Fruit fly (Drosophila melanogaster) whole organism, embryonic: ENCODE data around the gene CG3198.

Experiments used
- Adf1 ChIP-seq: fragments of 200-800 bp; sonication (Bioruptor generic); IDR thresholded peaks from 2 replicates; pipeline ENCODE4 v1.3.6; 2022; ENCODE audit warnings: missing biosample characterization, missing genetic modification characterization
- B-H2 ChIP-seq: fragments of 200-800 bp; sonication (Bioruptor generic); optimal IDR thresholded peaks from 2 replicates; lab custom pipeline; 2018; ENCODE audit warnings: missing biosample characterization, mild to moderate bottlenecking, missing genetic modification characterization
- Bdp1 ChIP-seq: fragments of 200-800 bp; sonication (Bioruptor generic); optimal IDR thresholded peaks from 3 replicates; lab custom pipeline; 2016; ENCODE audit warnings: missing biosample characterization, missing genetic modification characterization
- Bgb ChIP-seq: fragments of 200-800 bp; sonication (Bioruptor generic); IDR thresholded peaks from 2 replicates; pipeline ENCODE4 v1.3.6; 2022; ENCODE audit warnings: missing biosample characterization, missing genetic modification characterization; ENCODE audit not compliant: partially characterized antibody
- CG12299 ChIP-seq: fragments of 200-800 bp; sonication (Bioruptor generic); optimal IDR thresholded peaks from 2 replicates; lab custom pipeline; 2018; ENCODE audit warnings: missing biosample characterization, mild to moderate bottlenecking, missing genetic modification characterization
- CG15269 ChIP-seq: fragments of 200-800 bp; sonication (Bioruptor generic); optimal IDR thresholded peaks from 2 replicates; lab custom pipeline; 2018; ENCODE audit warnings: missing biosample characterization, mild to moderate bottlenecking, missing genetic modification characterization, moderate library complexity
- CG16813 ChIP-seq: fragments of 200-800 bp; sonication (Bioruptor generic); IDR thresholded peaks from 3 replicates; pipeline ENCODE4 v1.3.6; 2022; ENCODE audit warnings: missing biosample characterization, missing genetic modification characterization; ENCODE audit not compliant: partially characterized antibody
- CG17359 ChIP-seq: fragments of 200-800 bp; sonication (Bioruptor generic); optimal IDR thresholded peaks from 3 replicates; lab custom pipeline; 2018; ENCODE audit warnings: missing biosample characterization, mild to moderate bottlenecking, missing genetic modification characterization, moderate library complexity
- CG17361 ChIP-seq: fragments of 200-800 bp; sonication (Bioruptor generic); IDR thresholded peaks from 3 replicates; pipeline ENCODE4 v1.3.6; 2022; ENCODE audit warnings: missing biosample characterization, missing genetic modification characterization
- CG18619 ChIP-seq: fragments of 200-800 bp; sonication (Bioruptor generic); optimal IDR thresholded peaks from 3 replicates; lab custom pipeline; 2017; ENCODE audit warnings: missing biosample characterization, mild to moderate bottlenecking, missing genetic modification characterization
- CG3065 ChIP-seq: fragments of 200-800 bp; sonication (Bioruptor generic); optimal IDR thresholded peaks from 2 replicates; lab custom pipeline; 2016; ENCODE audit warnings: missing biosample characterization, missing genetic modification characterization
- CG32532 ChIP-seq: fragments of 200-800 bp; sonication (Bioruptor generic); IDR thresholded peaks from 2 replicates; pipeline ENCODE4 v1.3.6; 2022; ENCODE audit warnings: missing biosample characterization, missing genetic modification characterization
- CG34224 ChIP-seq: fragments of 200-800 bp; sonication (Bioruptor generic); IDR thresholded peaks from 3 replicates; pipeline ENCODE4 v1.3.6; 2022; ENCODE audit warnings: missing biosample characterization, missing genetic modification characterization; ENCODE audit not compliant: partially characterized antibody
- CG43689 ChIP-seq: fragments of 200-800 bp; sonication (Bioruptor generic); IDR thresholded peaks from 2 replicates; pipeline ENCODE4 v1.3.6; 2022; ENCODE audit warnings: missing biosample characterization, missing genetic modification characterization
- CG6175 ChIP-seq: fragments of 200-800 bp; sonication (Bioruptor generic); IDR thresholded peaks from 3 replicates; pipeline ENCODE4 v1.3.6; 2022; ENCODE audit warnings: missing biosample characterization, missing genetic modification characterization
- CG6765 ChIP-seq: fragments of 200-800 bp; sonication (Bioruptor generic); optimal IDR thresholded peaks from 3 replicates; lab custom pipeline; 2017; ENCODE audit warnings: missing biosample characterization, mild to moderate bottlenecking, missing genetic modification characterization
- CG7745 ChIP-seq: fragments of 200-800 bp; sonication (Bioruptor generic); optimal IDR thresholded peaks from 2 replicates; lab custom pipeline; 2018; ENCODE audit warnings: missing biosample characterization, mild to moderate bottlenecking, missing genetic modification characterization, moderate library complexity
- CG9609 ChIP-seq: fragments of 200-800 bp; sonication (Bioruptor generic); optimal IDR thresholded peaks from 3 replicates; lab custom pipeline; 2016; ENCODE audit warnings: missing biosample characterization, missing genetic modification characterization
- CoRest ChIP-seq: fragments of 200-800 bp; sonication (Bioruptor generic); optimal IDR thresholded peaks from 3 replicates; lab custom pipeline; 2018; ENCODE audit warnings: missing biosample characterization, mild to moderate bottlenecking, missing genetic modification characterization, moderate library complexity
- Dfd ChIP-seq, 2 experiments: fragments of >200 bp; optimal IDR thresholded peaks; 2 replicates each; lab custom pipeline; 2017; ENCODE audit warnings: missing biosample characterization in 2 of 2, missing genetic modification characterization in 2 of 2
- Doc3 ChIP-seq: fragments of 200-800 bp; sonication (Bioruptor generic); IDR thresholded peaks from 3 replicates; pipeline ENCODE4 v1.3.6; 2022; ENCODE audit warnings: missing biosample characterization, missing genetic modification characterization; ENCODE audit not compliant: partially characterized antibody
- Dref ChIP-seq: fragments of 200-800 bp; sonication (Bioruptor generic); IDR thresholded peaks from 2 replicates; pipeline ENCODE4 v1.3.6; 2022; ENCODE audit warnings: missing biosample characterization, missing genetic modification characterization
- Eip74EF ChIP-seq, 2 experiments: fragments of 200-800 bp in 1 of 2; fragments of >200 bp in 1 of 2; sonication (Bioruptor generic) in 1 of 2; optimal IDR thresholded peaks; 2 replicates each; lab custom pipeline; 2017 to 2019; ENCODE audit warnings: missing biosample characterization in 2 of 2, missing genetic modification characterization in 2 of 2, mild to moderate bottlenecking in 1 of 2, moderate library complexity in 1 of 2
- Hmx ChIP-seq: fragments of 200-800 bp; sonication (Bioruptor generic); optimal IDR thresholded peaks from 2 replicates; lab custom pipeline; 2016; ENCODE audit warnings: missing biosample characterization, missing genetic modification characterization
- Hr78 ChIP-seq, 2 experiments: fragments of 200-800 bp in 1 of 2; fragments of >200 bp in 1 of 2; sonication (Bioruptor generic) in 1 of 2; optimal IDR thresholded peaks; 2 replicates each; lab custom pipeline; 2017 to 2019; ENCODE audit warnings: missing biosample characterization in 2 of 2, missing genetic modification characterization in 2 of 2, mild to moderate bottlenecking in 1 of 2, moderate library complexity in 1 of 2
- MTF-1 ChIP-seq: fragments of 200-800 bp; sonication (Bioruptor generic); optimal IDR thresholded peaks from 2 replicates; lab custom pipeline; 2018; ENCODE audit warnings: missing biosample characterization, mild to moderate bottlenecking, missing genetic modification characterization, borderline replicate concordance
- Myb ChIP-seq: fragments of 200-800 bp; sonication (Bioruptor generic); optimal IDR thresholded peaks from 2 replicates; lab custom pipeline; 2016; ENCODE audit warnings: missing biosample characterization, missing genetic modification characterization
- Nf-YB ChIP-seq: fragments of 200-800 bp; sonication (Bioruptor generic); optimal IDR thresholded peaks from 3 replicates; lab custom pipeline; 2019; ENCODE audit warnings: missing biosample characterization, mild to moderate bottlenecking, missing genetic modification characterization, moderate library complexity
- Pdp1 ChIP-seq, 2 experiments: fragments of 200-800 bp; sonication (Bioruptor generic); optimal IDR thresholded peaks; 3 replicates each; lab custom pipeline; 2016; ENCODE audit warnings: missing biosample characterization in 2 of 2, missing genetic modification characterization in 2 of 2, mild to moderate bottlenecking in 1 of 2, moderate library complexity in 1 of 2
- Poxn ChIP-seq: fragments of 200-800 bp; sonication (Bioruptor generic); IDR thresholded peaks from 2 replicates; pipeline ENCODE4 v1.3.6; 2022; ENCODE audit warnings: missing biosample characterization, missing genetic modification characterization
- Rx ChIP-seq: fragments of 200-800 bp; sonication (Bioruptor generic); IDR thresholded peaks from 2 replicates; pipeline ENCODE4 v1.3.6; 2022; ENCODE audit warnings: missing biosample characterization, missing genetic modification characterization
- Sry-δ ChIP-seq: fragments of 200-800 bp; sonication (Bioruptor generic); optimal IDR thresholded peaks from 2 replicates; lab custom pipeline; 2016; ENCODE audit warnings: missing biosample characterization, missing genetic modification characterization
- Taf1 ChIP-seq: fragments of 200-800 bp; sonication (Bioruptor generic); IDR thresholded peaks from 2 replicates; pipeline ENCODE4 v1.3.6; 2022; ENCODE audit warnings: missing biosample characterization, missing genetic modification characterization
- ac ChIP-seq: fragments of 200-800 bp; sonication (Bioruptor generic); optimal IDR thresholded peaks from 3 replicates; lab custom pipeline; 2017; ENCODE audit warnings: missing biosample characterization, mild to moderate bottlenecking, missing genetic modification characterization
- bbx ChIP-seq: fragments of 200-800 bp; sonication (Bioruptor generic); IDR thresholded peaks from 2 replicates; pipeline ENCODE4 v1.3.6; 2022; ENCODE audit warnings: missing biosample characterization, missing genetic modification characterization; ENCODE audit not compliant: partially characterized antibody
- bowl ChIP-seq: fragments of 200-800 bp; sonication (Bioruptor generic); IDR thresholded peaks from 2 replicates; pipeline ENCODE4 v1.3.6; 2022; ENCODE audit warnings: missing biosample characterization, missing genetic modification characterization
- en ChIP-seq: fragments of 200-800 bp; sonication (Bioruptor generic); optimal IDR thresholded peaks from 2 replicates; lab custom pipeline; 2016; ENCODE audit warnings: missing biosample characterization, missing genetic modification characterization
- eve ChIP-seq, 2 experiments: fragments of >200 bp; optimal IDR thresholded peaks; 2 replicates each; lab custom pipeline; 2017; ENCODE audit warnings: missing biosample characterization in 2 of 2, missing genetic modification characterization in 2 of 2
- gfzf ChIP-seq: fragments of 200-800 bp; sonication (Bioruptor generic); optimal IDR thresholded peaks from 2 replicates; lab custom pipeline; 2016; ENCODE audit warnings: missing biosample characterization, mild to moderate bottlenecking, missing genetic modification characterization, moderate library complexity
- gro ChIP-seq: fragments of 200-800 bp; sonication (Bioruptor generic); optimal IDR thresholded peaks from 2 replicates; lab custom pipeline; 2016; ENCODE audit warnings: missing biosample characterization, missing genetic modification characterization
- hb ChIP-seq: fragments of 200-800 bp; sonication (Bioruptor generic); IDR thresholded peaks from 3 replicates; pipeline ENCODE4 v1.3.6; 2022; ENCODE audit warnings: missing biosample characterization, missing genetic modification characterization; ENCODE audit not compliant: partially characterized antibody
- klu ChIP-seq: fragments of 200-800 bp; sonication (Bioruptor generic); IDR thresholded peaks from 2 replicates; pipeline ENCODE4 v1.3.6; 2022; ENCODE audit warnings: missing biosample characterization, missing genetic modification characterization
- nerfin-2 ChIP-seq: fragments of 200-800 bp; sonication (Bioruptor generic); IDR thresholded peaks from 2 replicates; pipeline ENCODE4 v1.3.6; 2022; ENCODE audit warnings: missing biosample characterization, missing genetic modification characterization; ENCODE audit not compliant: partially characterized antibody
- peb ChIP-seq: fragments of 200-800 bp; sonication (Bioruptor generic); IDR thresholded peaks from 2 replicates; pipeline ENCODE4 v1.3.6; 2022; ENCODE audit warnings: missing biosample characterization, missing genetic modification characterization
- pita ChIP-seq: fragments of 200-800 bp; sonication (Bioruptor generic); optimal IDR thresholded peaks from 2 replicates; lab custom pipeline; 2017; ENCODE audit warnings: missing biosample characterization, mild to moderate bottlenecking, missing genetic modification characterization
- pros ChIP-seq: fragments of 200-800 bp; sonication (Bioruptor generic); optimal IDR thresholded peaks from 3 replicates; lab custom pipeline; 2019; ENCODE audit warnings: missing biosample characterization, mild to moderate bottlenecking, missing genetic modification characterization, moderate library complexity
- tap ChIP-seq: fragments of 200-800 bp; optimal IDR thresholded peaks from 3 replicates; lab custom pipeline; 2019; ENCODE audit warnings: missing biosample characterization, mild to moderate bottlenecking, missing genetic modification characterization, moderate library complexity
- unc-4 ChIP-seq: fragments of 200-800 bp; sonication (Bioruptor generic); IDR thresholded peaks from 2 replicates; pipeline ENCODE4 v1.3.6; 2022; ENCODE audit warnings: missing biosample characterization, missing genetic modification characterization; ENCODE audit not compliant: partially characterized antibody
- unpg ChIP-seq: fragments of 200-800 bp; sonication (Bioruptor generic); optimal IDR thresholded peaks from 3 replicates; lab custom pipeline; 2018; ENCODE audit warnings: missing biosample characterization, mild to moderate bottlenecking, missing genetic modification characterization, moderate library complexity
- vnd ChIP-seq: fragments of 200-800 bp; sonication (Bioruptor generic); IDR thresholded peaks from 3 replicates; pipeline ENCODE4 v1.3.6; 2022; ENCODE audit warnings: missing biosample characterization, missing genetic modification characterization; ENCODE audit not compliant: partially characterized antibody

Gene CG3198

DNA sequence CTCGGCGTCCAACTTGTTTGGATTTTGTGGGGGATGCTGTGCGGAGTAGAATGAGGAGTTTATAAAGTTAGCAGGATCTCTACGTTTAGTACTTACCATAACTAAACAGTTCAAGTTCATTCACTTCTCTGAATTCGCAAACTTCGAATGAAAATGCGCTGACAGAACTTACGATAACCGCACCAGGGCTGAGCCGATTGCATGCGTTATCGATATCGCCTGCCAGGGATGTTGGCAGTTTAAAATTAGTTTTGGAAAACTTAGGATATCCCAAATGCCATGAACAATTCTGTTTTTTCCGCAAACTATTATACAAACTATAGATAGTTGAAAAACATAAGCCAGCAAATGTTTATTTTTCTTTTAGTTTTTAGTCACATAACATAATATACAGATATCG, 13.5 kb upstream of the CG3198 start, which contains the start of gene CG44303 (continued):
- TF ChIP-seq Adf1 (GFP tag; lab: Robert Waterston, UW) (no peak), Rx (GFP tag; lab: Robert Waterston, UW) (no peak), Dfd (GFP tag; optimal IDR thresholded peaks at IDR 0.05; lab: Kevin White, UChicago) (no peak), peb (GFP tag; lab: Robert Waterston, UW) (no peak), Eip74EF (GFP tag; optimal IDR thresholded peaks at IDR 0.05; lab: Kevin White, UChicago) (no peak), Hmx (GFP tag; lab: Kevin White, UChicago) (no peak), pita (GFP tag; lab: Kevin White, UChicago) (no peak), CG3065 (GFP tag; lab: Kevin White, UChicago) (no peak), CG34224 (GFP tag; lab: Robert Waterston, UW) (peak; percentile 60; the same call in 2 of the 3 replicates), CG15269 (tag; lab: Kevin White, UChicago) (no peak), tap (tag; lab: Kevin White, UChicago) (no peak), CG17361 (GFP tag; lab: Robert Waterston, UW) (no peak), CoRest (no peak), gfzf (GFP tag; lab: Kevin White, UChicago) (no peak), MTF-1 (GFP tag; lab: Kevin White, UChicago) (no peak), Nf-YB (GFP tag; lab: Kevin White, UChicago) (no peak), gro (GFP tag; lab: Kevin White, UChicago) (no peak), unpg (GFP tag; lab: Kevin White, UChicago) (no peak), Poxn (GFP tag; lab: Robert Waterston, UW) (no peak), bbx (GFP tag; lab: Robert Waterston, UW) (peak; percentile 74), CG6765 (no peak), B-H2 (GFP tag; lab: Kevin White, UChicago) (no peak), unc-4 (GFP tag; lab: Robert Waterston, UW) (0 out of 2 replicates have a peak, but pooled peaks have one; percentile 23), vnd (peak; percentile 62), pros (GFP tag; lab: Kevin White, UChicago) (no peak), klu (GFP tag; lab: Robert Waterston, UW) (no peak), Bdp1 (GFP tag; lab: Kevin White, UChicago) (no peak), CG9609 (GFP tag; lab: Kevin White, UChicago) (no peak), CG12299 (no peak), CG32532 (GFP tag; lab: Robert Waterston, UW) (no peak), Taf1 (GFP tag; lab: Robert Waterston, UW) (no peak), bowl (GFP tag; lab: Robert Waterston, UW) (no peak), Dref (GFP tag; lab: Robert Waterston, UW) (peak; percentile 77), CG16813 (GFP tag; lab: Robert Waterston, UW) (peak; percentile 52; the same call in 2 of the 3 replicates), Bgb (peak; percentile 65), Pdp1 (GFP tag; optimal IDR thresholded peaks at IDR 0.05; lab: Kevin White, UChicago) (no peak), en (GFP tag; lab: Kevin White, UChicago) (no peak), ac (GFP tag; lab: Kevin White, UChicago) (no peak), Doc3 (peak; percentile 34; the same call in 1 of the 3 replicates), nerfin-2 (GFP tag; lab: Robert Waterston, UW) (peak; percentile 78), Hr78 (GFP tag; optimal IDR thresholded peaks at IDR 0.05; lab: Kevin White, UChicago) (no peak), CG18619 (no peak), eve (GFP tag; optimal IDR thresholded peaks at IDR 0.05; lab: Kevin White, UChicago) (no peak), Myb (GFP tag; lab: Kevin White, UChicago) (peak; percentile 21), CG7745 (tag; lab: Kevin White, UChicago) (no peak), CG6175 (GFP tag; lab: Robert Waterston, UW) (no peak), CG43689 (GFP tag; lab: Robert Waterston, UW) (no peak), CG17359 (tag; lab: Kevin White, UChicago) (no peak), Sry-δ (peak; percentile 29), hb (GFP tag; lab: Robert Waterston, UW) (peak; percentile 76; the same call in 2 of the 3 replicates)
